Worm (Caenorhabditis elegans): ENCODE results near the gene F07A11.5.

Gene F07A11.5

DNA sequence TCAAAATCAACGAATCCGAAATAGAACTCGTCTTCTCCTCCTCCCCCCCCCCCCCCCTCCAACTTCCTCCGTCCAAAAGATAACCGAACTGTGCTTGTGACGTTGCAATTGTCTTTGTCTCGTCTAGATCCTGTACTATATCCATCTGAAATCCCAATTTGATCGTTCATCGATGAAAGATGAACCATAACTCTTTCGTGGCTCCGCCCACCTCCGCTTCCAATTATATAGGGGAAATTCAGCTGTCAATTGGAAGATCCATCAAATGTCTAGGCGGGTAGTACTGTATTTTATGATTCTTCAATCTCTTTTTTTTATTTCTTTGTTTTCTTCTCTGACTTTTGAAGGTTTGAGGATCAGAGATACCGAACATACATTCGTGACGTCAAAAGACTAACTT, 33.3 kb downstream of the F07A11.5 start:
- TF ChIP-seq nhr-48 (tag; optimal IDR thresholded peaks at IDR 0.05) = peak; percentile 23
- TF ChIP-seq hlh-11 (tag; optimal IDR thresholded peaks at IDR 0.05) = peak; percentile 16
- no peak for TF ChIP-seq zip-11 (GFP tag; IDR thresholded peaks at IDR 0.05)
- TF ChIP-seq unc-62 (GFP tag; optimal IDR thresholded peaks at IDR 0.05 in 1 of 2) = peak in 1 of 2 experiments; percentile 53
- no peak for TF ChIP-seq unc-62 (tag; optimal IDR thresholded peaks at IDR 0.05)

ce11 chrII:11646276-11646797, 34.2 kb downstream of the F07A11.5 start, which contains the start of gene ghi-1:
ghi-1 (plus strand) TSS chrII:11646747.
- TF ChIP-seq daf-8 (GFP tag; IDR thresholded peaks at IDR 0.05) (no peak), nhr-10 (tag; optimal IDR thresholded peaks at IDR 0.05) (no peak), daf-16 (GFP tag; optimal IDR thresholded peaks at IDR 0.05) (no peak), daf-16 (tag; optimal IDR thresholded peaks at IDR 0.05) (peak; percentile 18), egl-27 (tag; optimal IDR thresholded peaks at IDR 0.05) (no peak), mdl-1 (tag; optimal IDR thresholded peaks at IDR 0.05) (peak in 1 of 2 experiments; percentile 6), Y48G9A.11 (GFP tag; IDR thresholded peaks at IDR 0.05) (no peak), dmd-6 (GFP tag; IDR thresholded peaks at IDR 0.05) (peak; percentile 17; the same call in 1 of the 2 replicates), mes-2 (tag; optimal IDR thresholded peaks at IDR 0.05; ENCODE audit: poor library complexity, severe bottlenecking) (peak; percentile 14), lim-7 (GFP tag; IDR thresholded peaks at IDR 0.05) (no peak), ctbp-1 (GFP tag; IDR thresholded peaks at IDR 0.05) (no peak), hlh-11 (tag; optimal IDR thresholded peaks at IDR 0.05) (peak; percentile 34), mxl-3 (GFP tag; optimal IDR thresholded peaks at IDR 0.05) (peak; percentile 11), php-3 (GFP tag; IDR thresholded peaks at IDR 0.05) (0 out of 2 replicates have a peak, but pooled peaks have one; percentile 17), nhr-28 (tag; optimal IDR thresholded peaks at IDR 0.05) (peak; percentile 45), hlh-30 (tag; optimal IDR thresholded peaks at IDR 0.05; ENCODE audit: insufficient read depth) (peak; percentile 43), snpc-1.2 (GFP tag; IDR thresholded peaks at IDR 0.05) (no peak), dmd-8 (GFP tag; IDR thresholded peaks at IDR 0.05) (no peak), dve-1 (tag; optimal IDR thresholded peaks at IDR 0.05; ENCODE audit: insufficient read depth) (peak; percentile 6), pqm-1 (tag; optimal IDR thresholded peaks at IDR 0.05) (peak; percentile 40), dpl-1 (GFP tag; optimal IDR thresholded peaks at IDR 0.05) (no peak), aha-1 (tag) (peak; percentile 22), ceh-82 (tag; optimal IDR thresholded peaks at IDR 0.05) (no peak), saeg-2 (GFP tag; IDR thresholded peaks at IDR 0.05) (no peak)

DNA sequence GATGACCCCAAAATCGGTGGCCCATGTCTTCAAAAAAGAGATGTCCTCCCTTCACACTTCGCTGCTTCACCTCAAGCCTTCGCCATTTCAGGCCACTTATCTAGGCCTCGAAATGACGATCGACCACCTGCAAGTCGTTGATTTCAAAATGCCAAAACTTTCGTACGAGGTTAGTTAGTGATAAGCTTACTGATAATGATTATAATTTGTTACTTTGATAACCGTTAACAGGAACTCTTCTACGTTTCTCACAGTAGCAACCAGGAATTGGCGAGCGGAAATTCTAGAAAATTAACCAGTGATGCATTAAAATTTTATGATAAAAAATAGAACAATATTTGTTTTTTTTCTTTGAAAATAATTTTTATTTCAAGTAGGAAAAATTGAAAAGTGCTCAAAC, 34.8 kb downstream of the F07A11.5 start:
- no peak for TF ChIP-seq daf-12 (tag; optimal IDR thresholded peaks at IDR 0.05)
- TF ChIP-seq hlh-11 (tag; optimal IDR thresholded peaks at IDR 0.05) = peak; percentile 16
- TF ChIP-seq aha-1 (tag) = peak; percentile 38
- no peak for TF ChIP-seq php-3 (GFP tag; IDR thresholded peaks at IDR 0.05)
- 0 out of 2 replicates have a peak, but pooled peaks have one; percentile 33 for TF ChIP-seq dmd-6 (GFP tag; IDR thresholded peaks at IDR 0.05)
- peak; percentile 7 for TF ChIP-seq dve-1 (tag; optimal IDR thresholded peaks at IDR 0.05; ENCODE audit: insufficient read depth)
- peak; percentile 56 for TF ChIP-seq pqm-1 (tag; optimal IDR thresholded peaks at IDR 0.05)
- TF ChIP-seq nhr-28 (tag; optimal IDR thresholded peaks at IDR 0.05) = peak; percentile 13
- no peak for TF ChIP-seq daf-16 (GFP tag; optimal IDR thresholded peaks at IDR 0.05)
- TF ChIP-seq daf-16 (tag; optimal IDR thresholded peaks at IDR 0.05) = peak; percentile 10

ce11 chrII:11649239-11649638, 37.1 kb downstream of the F07A11.5 start:
- peak; percentile 41 for TF ChIP-seq hlh-30 (tag; optimal IDR thresholded peaks at IDR 0.05; ENCODE audit: insufficient read depth)
- no peak for TF ChIP-seq ceh-32 (tag; optimal IDR thresholded peaks at IDR 0.05; ENCODE audit: poor library complexity)
- TF ChIP-seq aha-1 (tag) = peak; percentile 81
- TF ChIP-seq madf-9 (GFP tag; conservative IDR thresholded peaks at IDR 0.05) = no peak
- no peak for TF ChIP-seq lin-38 (GFP tag; IDR thresholded peaks at IDR 0.05)
- TF ChIP-seq dve-1 (tag; optimal IDR thresholded peaks at IDR 0.05; ENCODE audit: insufficient read depth) = peak; percentile 40
- peak in 1 of 2 experiments; percentile 35 for TF ChIP-seq lsy-2 (tag; optimal IDR thresholded peaks at IDR 0.05)

All from whole organism, L4 larva.